Fruit fly (Drosophila melanogaster) whole organism, embryonic: ENCODE measurements around the gene Dph5.

Source experiments
- ATbp ChIP-seq: fragments of 200-800 bp; sonication (Bioruptor generic); optimal IDR thresholded peaks from 2 replicates; lab custom pipeline; 2017; ENCODE audit warnings: missing biosample characterization, mild to moderate bottlenecking, missing genetic modification characterization, missing genetic modification reagents
- Ada2b ChIP-seq: fragments of 200-800 bp; sonication (Bioruptor generic); IDR thresholded peaks from 2 replicates; pipeline ENCODE4 v1.3.6; 2022; ENCODE audit warnings: missing biosample characterization, missing genetic modification characterization
- Asciz ChIP-seq: fragments of 200-800 bp; sonication (Bioruptor generic); optimal IDR thresholded peaks from 2 replicates; lab custom pipeline; 2017; ENCODE audit warnings: missing biosample characterization, mild to moderate bottlenecking, missing genetic modification characterization, missing genetic modification reagents
- Awh ChIP-seq: fragments of 200-800 bp; sonication (Bioruptor generic); IDR thresholded peaks from 2 replicates; pipeline ENCODE4, ENCODE4 v1.3.6; 2022; ENCODE audit warnings: missing biosample characterization, missing genetic modification characterization
- CG10366 ChIP-seq: fragments of 200-800 bp; sonication (Bioruptor generic); IDR thresholded peaks from 2 replicates; pipeline ENCODE4 v1.3.6; 2022; ENCODE audit warnings: missing biosample characterization, missing genetic modification characterization
- CG12744 ChIP-seq: fragments of 200-800 bp; sonication (Bioruptor generic); optimal IDR thresholded peaks from 2 replicates; lab custom pipeline; 2016; ENCODE audit warnings: missing biosample characterization, missing genetic modification characterization
- CG15269 ChIP-seq: fragments of 200-800 bp; sonication (Bioruptor generic); optimal IDR thresholded peaks from 2 replicates; lab custom pipeline; 2018; ENCODE audit warnings: missing biosample characterization, mild to moderate bottlenecking, missing genetic modification characterization, moderate library complexity
- CG1529 ChIP-seq: fragments of 200-800 bp; sonication (Bioruptor generic); optimal IDR thresholded peaks from 3 replicates; lab custom pipeline; 2018; ENCODE audit warnings: missing biosample characterization, missing genetic modification characterization
- CG17802 ChIP-seq: fragments of 200-800 bp; sonication (Bioruptor generic); optimal IDR thresholded peaks from 2 replicates; lab custom pipeline; 2018; ENCODE audit warnings: missing biosample characterization, mild to moderate bottlenecking, missing genetic modification characterization, moderate library complexity
- CG17912 ChIP-seq: fragments of 200-800 bp; sonication (Bioruptor generic); optimal IDR thresholded peaks from 2 replicates; lab custom pipeline; 2018; ENCODE audit warnings: missing biosample characterization, mild to moderate bottlenecking, missing genetic modification characterization
- CG18262 ChIP-seq: fragments of 200-800 bp; optimal IDR thresholded peaks from 3 replicates; lab custom pipeline; 2019; ENCODE audit warnings: missing biosample characterization, mild to moderate bottlenecking, missing genetic modification characterization, moderate library complexity
- CG18599 ChIP-seq: fragments of 200-800 bp; sonication (Bioruptor generic); optimal IDR thresholded peaks from 3 replicates; lab custom pipeline; 2017; ENCODE audit warnings: missing biosample characterization, missing genetic modification characterization, mild to moderate bottlenecking, moderate library complexity, missing genetic modification reagents
- CG2199 ChIP-seq: fragments of 200-800 bp; sonication (Bioruptor generic); IDR thresholded peaks from 3 replicates; pipeline ENCODE4 v1.3.6; 2022; ENCODE audit warnings: missing biosample characterization, missing genetic modification characterization
- CG33213 ChIP-seq: fragments of 200-800 bp; sonication (Bioruptor generic); optimal IDR thresholded peaks from 3 replicates; lab custom pipeline; 2016; ENCODE audit warnings: missing biosample characterization, missing genetic modification characterization
- CG5180 ChIP-seq: fragments of 200-800 bp; sonication (Bioruptor generic); optimal IDR thresholded peaks from 3 replicates; lab custom pipeline; 2017; ENCODE audit warnings: missing biosample characterization, missing genetic modification characterization, mild to moderate bottlenecking, moderate library complexity, missing genetic modification reagents
- CG6175 ChIP-seq: fragments of 200-800 bp; sonication (Bioruptor generic); IDR thresholded peaks from 3 replicates; pipeline ENCODE4 v1.3.6; 2022; ENCODE audit warnings: missing biosample characterization, missing genetic modification characterization
- CG7556 ChIP-seq: fragments of 200-800 bp; sonication (Bioruptor generic); optimal IDR thresholded peaks from 2 replicates; lab custom pipeline; 2017; ENCODE audit warnings: missing biosample characterization, mild to moderate bottlenecking, missing genetic modification characterization
- CG8290 ChIP-seq, 3 experiments: fragments of 200-800 bp; sonication (Bioruptor generic); optimal IDR thresholded peaks; 2 replicates each; lab custom pipeline; 2016 to 2019; ENCODE audit warnings: missing biosample characterization in 3 of 3, missing genetic modification characterization in 3 of 3, mild to moderate bottlenecking in 2 of 3, moderate library complexity in 1 of 3
- CHES-1-like ChIP-seq: fragments of 200-800 bp; sonication (Bioruptor generic); optimal IDR thresholded peaks from 2 replicates; lab custom pipeline; 2016; ENCODE audit warnings: missing biosample characterization, missing genetic modification characterization
- CoRest ChIP-seq: fragments of 200-800 bp; sonication (Bioruptor generic); optimal IDR thresholded peaks from 3 replicates; lab custom pipeline; 2018; ENCODE audit warnings: missing biosample characterization, mild to moderate bottlenecking, missing genetic modification characterization, moderate library complexity
- Drgx ChIP-seq: fragments of 200-800 bp; sonication (Bioruptor generic); IDR thresholded peaks from 2 replicates; pipeline ENCODE4 v1.3.6; 2022; ENCODE audit warnings: missing biosample characterization, missing genetic modification characterization
- Eip74EF ChIP-seq, 2 experiments: fragments of 200-800 bp in 1 of 2; fragments of >200 bp in 1 of 2; sonication (Bioruptor generic) in 1 of 2; optimal IDR thresholded peaks; 2 replicates each; lab custom pipeline; 2017 to 2019; ENCODE audit warnings: missing biosample characterization in 2 of 2, missing genetic modification characterization in 2 of 2, mild to moderate bottlenecking in 1 of 2, moderate library complexity in 1 of 2
- Hr51 ChIP-seq, 2 experiments: fragments of 200-800 bp; sonication (Bioruptor generic); optimal IDR thresholded peaks; 2 replicates in 1 of 2; 3 replicates in 1 of 2; lab custom pipeline; 2016 to 2018; ENCODE audit warnings: missing biosample characterization in 2 of 2, missing genetic modification characterization in 2 of 2, mild to moderate bottlenecking in 1 of 2, moderate library complexity in 1 of 2
- Myb ChIP-seq: fragments of 200-800 bp; sonication (Bioruptor generic); optimal IDR thresholded peaks from 2 replicates; lab custom pipeline; 2016; ENCODE audit warnings: missing biosample characterization, missing genetic modification characterization
- Oli ChIP-seq: fragments of 200-800 bp; sonication (Bioruptor generic); optimal IDR thresholded peaks from 2 replicates; lab custom pipeline; 2018; ENCODE audit warnings: missing biosample characterization, mild to moderate bottlenecking, missing genetic modification characterization, moderate library complexity
- Pdp1 ChIP-seq, 2 experiments: fragments of 200-800 bp; sonication (Bioruptor generic); optimal IDR thresholded peaks; 3 replicates each; lab custom pipeline; 2016; ENCODE audit warnings: missing biosample characterization in 2 of 2, missing genetic modification characterization in 2 of 2, mild to moderate bottlenecking in 1 of 2, moderate library complexity in 1 of 2
- Ravus ChIP-seq: fragments of 200-800 bp; sonication (Bioruptor generic); IDR thresholded peaks from 2 replicates; pipeline ENCODE4 v1.3.6; 2022; ENCODE audit warnings: missing biosample characterization, missing genetic modification characterization
- bowl ChIP-seq: fragments of 200-800 bp; sonication (Bioruptor generic); IDR thresholded peaks from 2 replicates; pipeline ENCODE4 v1.3.6; 2022; ENCODE audit warnings: missing biosample characterization, missing genetic modification characterization
- btn ChIP-seq: fragments of 200-800 bp; sonication (Bioruptor generic); optimal IDR thresholded peaks from 2 replicates; lab custom pipeline; 2016; ENCODE audit warnings: missing biosample characterization, missing genetic modification characterization
- cad ChIP-seq: fragments of >200 bp; optimal IDR thresholded peaks from 2 replicates; lab custom pipeline; 2017; ENCODE audit warnings: missing biosample characterization, missing genetic modification characterization
- dmrt11E ChIP-seq: fragments of 200-800 bp; sonication (Bioruptor generic); optimal IDR thresholded peaks from 3 replicates; lab custom pipeline; 2018; ENCODE audit warnings: missing biosample characterization, mild to moderate bottlenecking, missing genetic modification characterization, moderate library complexity
- ewg ChIP-seq: fragments of 200-800 bp; sonication (Bioruptor generic); optimal IDR thresholded peaks from 3 replicates; lab custom pipeline; 2017; ENCODE audit warnings: mild to moderate bottlenecking, missing biosample characterization, missing genetic modification reagents, missing genetic modification characterization
- fd64A ChIP-seq: fragments of 200-800 bp; sonication (Bioruptor generic); optimal IDR thresholded peaks from 3 replicates; lab custom pipeline; 2018; ENCODE audit warnings: missing biosample characterization, mild to moderate bottlenecking, missing genetic modification characterization
- fd96Cb ChIP-seq: fragments of 200-800 bp; sonication (Bioruptor generic); optimal IDR thresholded peaks from 2 replicates; lab custom pipeline; 2018; ENCODE audit warnings: missing biosample characterization, mild to moderate bottlenecking, missing genetic modification characterization, moderate library complexity
- grn ChIP-seq: fragments of 200-800 bp; sonication (Bioruptor generic); optimal IDR thresholded peaks from 3 replicates; lab custom pipeline; 2017; ENCODE audit warnings: missing biosample characterization, missing genetic modification characterization
- kay ChIP-seq: fragments of 200-800 bp; sonication (Bioruptor generic); optimal IDR thresholded peaks from 2 replicates; lab custom pipeline; 2016; ENCODE audit warnings: missing biosample characterization, missing genetic modification characterization
- lab ChIP-seq: fragments of 200-800 bp; sonication (Bioruptor generic); optimal IDR thresholded peaks from 3 replicates; lab custom pipeline; 2017; ENCODE audit warnings: missing biosample characterization, missing genetic modification characterization, mild to moderate bottlenecking, moderate library complexity, missing genetic modification reagents
- lola ChIP-seq, 3 experiments: fragments of >200 bp in 2 of 3; fragments of 200-800 bp in 1 of 3; sonication (Bioruptor generic) in 1 of 3; optimal IDR thresholded peaks; 2 replicates each; lab custom pipeline; 2017 to 2019; ENCODE audit warnings: missing biosample characterization in 3 of 3, missing genetic modification characterization in 3 of 3, mild to moderate bottlenecking in 1 of 3, moderate library complexity in 1 of 3
- org-1 ChIP-seq: fragments of 200-800 bp; sonication (Bioruptor generic); optimal IDR thresholded peaks from 2 replicates; lab custom pipeline; 2017; ENCODE audit warnings: missing biosample characterization, missing genetic modification characterization
- pb ChIP-seq: fragments of 200-800 bp; sonication (Bioruptor generic); optimal IDR thresholded peaks from 3 replicates; lab custom pipeline; 2016; ENCODE audit warnings: missing biosample characterization, missing genetic modification characterization
- pros ChIP-seq: fragments of 200-800 bp; sonication (Bioruptor generic); optimal IDR thresholded peaks from 3 replicates; lab custom pipeline; 2019; ENCODE audit warnings: missing biosample characterization, mild to moderate bottlenecking, missing genetic modification characterization, moderate library complexity
- salm ChIP-seq: fragments of 200-800 bp; sonication (Bioruptor generic); optimal IDR thresholded peaks from 2 replicates; lab custom pipeline; 2018; ENCODE audit warnings: missing biosample characterization, mild to moderate bottlenecking, missing genetic modification characterization
- sens ChIP-seq: fragments of 200-800 bp; sonication (Bioruptor generic); peaks from one replicate; lab custom pipeline; 2016; ENCODE audit warnings: missing biosample characterization, missing genetic modification characterization
- sima ChIP-seq: fragments of 200-800 bp; sonication (Bioruptor generic); optimal IDR thresholded peaks from 2 replicates; lab custom pipeline; 2016; ENCODE audit warnings: missing biosample characterization, missing genetic modification characterization
- slp2 ChIP-seq: fragments of 200-800 bp; sonication (Bioruptor generic); optimal IDR thresholded peaks from 2 replicates; lab custom pipeline; 2016; ENCODE audit warnings: missing biosample characterization, missing genetic modification characterization
- so ChIP-seq: fragments of 200-800 bp; sonication (Bioruptor generic); IDR thresholded peaks from 3 replicates; pipeline ENCODE4 v1.3.6; 2022; ENCODE audit warnings: missing biosample characterization, missing genetic modification characterization
- vnd ChIP-seq: fragments of 200-800 bp; sonication (Bioruptor generic); IDR thresholded peaks from 3 replicates; pipeline ENCODE4 v1.3.6; 2022; ENCODE audit warnings: missing biosample characterization, missing genetic modification characterization; ENCODE audit not compliant: partially characterized antibody
- wek ChIP-seq: fragments of 200-800 bp; sonication (Bioruptor generic); optimal IDR thresholded peaks from 3 replicates; lab custom pipeline; 2018; ENCODE audit warnings: missing biosample characterization, mild to moderate bottlenecking, missing genetic modification characterization, moderate library complexity

The Dph5 gene

dm6 chr3R:22626842-22627392 lies 43.9 kb upstream of the Dph5 start (continued):
- TF ChIP-seq CG6175 (GFP tag; lab: Robert Waterston, UW) = no peak
- TF ChIP-seq so (GFP tag; lab: Robert Waterston, UW) = peak; percentile 51; the same call in 1 of the 3 replicates
- TF ChIP-seq lola (GFP tag; optimal IDR thresholded peaks at IDR 0.05; lab: Kevin White, UChicago) = no peak
- peak; percentile 78 for TF ChIP-seq sens (GFP tag; lab: Kevin White, UChicago)
- peak; percentile 24 for TF ChIP-seq CG7556 (GFP tag; lab: Kevin White, UChicago)
- TF ChIP-seq ewg = no peak
- TF ChIP-seq Asciz = peak; percentile 76
- peak; percentile 69 for TF ChIP-seq pros (GFP tag; lab: Kevin White, UChicago)
- peak; percentile 13 for TF ChIP-seq pb (GFP tag; lab: Kevin White, UChicago)
- TF ChIP-seq CG15269 = peak; percentile 48
- peak; percentile 4 for TF ChIP-seq salm (tag; lab: Kevin White, UChicago)
- TF ChIP-seq Pdp1 (GFP tag; optimal IDR thresholded peaks at IDR 0.05; lab: Kevin White, UChicago) = peak; percentile 0 to 65
- peak; percentile 79 for TF ChIP-seq CHES-1-like (GFP tag; lab: Kevin White, UChicago)
- peak; percentile 94 for TF ChIP-seq ATbp (GFP tag; lab: Kevin White, UChicago)
- TF ChIP-seq CG2199 = peak; percentile 69; the same call in 1 of the 3 replicates
- peak; percentile 55; the same call in 1 of the 2 replicates for TF ChIP-seq Awh
- no peak for TF ChIP-seq CG10366 (GFP tag; lab: Robert Waterston, UW)
- TF ChIP-seq CG1529 (GFP tag; lab: Kevin White, UChicago) = peak; percentile 3
- peak; percentile 33 for TF ChIP-seq CG5180 (GFP tag; lab: Kevin White, UChicago)
- TF ChIP-seq org-1 (GFP tag; lab: Kevin White, UChicago) = peak; percentile 35
- no peak for TF ChIP-seq Ada2b
- no peak for TF ChIP-seq Oli (tag; lab: Kevin White, UChicago)
- peak; percentile 40 for TF ChIP-seq grn (GFP tag; lab: Kevin White, UChicago)
- TF ChIP-seq cad (GFP tag; lab: Kevin White, UChicago) = no peak
- TF ChIP-seq Hr51 (GFP tag; optimal IDR thresholded peaks at IDR 0.05; lab: Kevin White, UChicago) = peak; percentile 5 to 18
- TF ChIP-seq dmrt11E = no peak
- TF ChIP-seq lab = peak; percentile 85
- TF ChIP-seq CG17912 (GFP tag; lab: Kevin White, UChicago) = no peak
- peak in 1 of 2 experiments; percentile 33 for TF ChIP-seq Eip74EF (GFP tag; optimal IDR thresholded peaks at IDR 0.05; lab: Kevin White, UChicago)
- TF ChIP-seq Myb (GFP tag; lab: Kevin White, UChicago) = peak; percentile 10
- TF ChIP-seq wek (GFP tag; lab: Kevin White, UChicago) = peak; percentile 83
- TF ChIP-seq sima (GFP tag; lab: Kevin White, UChicago) = no peak
- peak; percentile 56 for TF ChIP-seq CG12744 (GFP tag; lab: Kevin White, UChicago)
- peak; percentile 7 for TF ChIP-seq CG33213
- TF ChIP-seq btn = no peak
- TF ChIP-seq CoRest (tag; lab: Kevin White, UChicago) = peak; percentile 39
- TF ChIP-seq CG8290 (GFP tag; optimal IDR thresholded peaks at IDR 0.05; lab: Kevin White, UChicago) = no peak
- TF ChIP-seq CG8290 (tag; optimal IDR thresholded peaks at IDR 0.05; lab: Kevin White, UChicago) = peak in 1 of 2 experiments; percentile 65
- no peak for TF ChIP-seq Ravus (GFP tag; lab: Robert Waterston, UW)
- TF ChIP-seq vnd = no peak
- TF ChIP-seq bowl = peak; percentile 60; the same call in 1 of the 2 replicates
- no peak for TF ChIP-seq CG17802 (tag; lab: Kevin White, UChicago)
- peak; percentile 18 for TF ChIP-seq slp2 (GFP tag; lab: Kevin White, UChicago)
- TF ChIP-seq CG18599 (GFP tag; lab: Kevin White, UChicago) = peak; percentile 65
- TF ChIP-seq CG18262 (tag; lab: Kevin White, UChicago) = peak; percentile 16
- TF ChIP-seq Drgx (GFP tag; lab: Robert Waterston, UW) = peak; percentile 88
- TF ChIP-seq fd64A = peak; percentile 68
- TF ChIP-seq fd96Cb (tag; lab: Kevin White, UChicago) = no peak
- TF ChIP-seq kay (GFP tag; lab: Kevin White, UChicago) = peak; percentile 84
